Worm (Caenorhabditis elegans) whole organism, late embryonic: ENCODE results near the gene chil-12.
"Not testable (repeated sequence)": the region's sequence is repeated elsewhere in the genome, so short reads cannot be mapped to it uniquely, and the experiment has no call there.

Experiments used
- C08G9.2 ChIP-seq: sonication (generic microtip); optimal IDR thresholded peaks from 2 replicates; lab custom pipeline; 2016; ENCODE audit warnings: mild to moderate bottlenecking, missing genetic modification characterization, moderate library complexity, missing compliant biosample characterization
- C38D4.7 ChIP-seq: fragments of 200-800 bp; sonication (Bioruptor generic); optimal IDR thresholded peaks from 2 replicates; lab custom pipeline; 2018; ENCODE audit warnings: mild to moderate bottlenecking, missing genetic modification characterization, moderate library complexity, missing compliant biosample characterization
- F13H6.1 ChIP-seq: sonication (generic microtip); optimal IDR thresholded peaks from 2 replicates; lab custom pipeline; 2016; ENCODE audit warnings: missing genetic modification characterization, missing compliant biosample characterization
- Y22D7AL.16 ChIP-seq: sonication (generic microtip); optimal IDR thresholded peaks from 2 replicates; lab custom pipeline; 2016; ENCODE audit warnings: missing genetic modification characterization, missing compliant biosample characterization
- ahr-1 ChIP-seq: sonication (generic microtip); optimal IDR thresholded peaks from 2 replicates; lab custom pipeline; 2016; ENCODE audit warnings: missing genetic modification characterization, missing compliant biosample characterization
- ceh-19 ChIP-seq: fragments of 200-800 bp; sonication (Bioruptor generic); optimal IDR thresholded peaks from 2 replicates; lab custom pipeline; 2018; ENCODE audit warnings: mild to moderate bottlenecking, missing genetic modification characterization, missing compliant biosample characterization
- ceh-2 ChIP-seq: sonication (generic microtip); optimal IDR thresholded peaks from 2 replicates; lab custom pipeline; 2016; ENCODE audit warnings: missing genotype, missing genetic modification characterization, missing compliant biosample characterization
- ceh-22 ChIP-seq: sonication (generic microtip); optimal IDR thresholded peaks from 2 replicates; lab custom pipeline; 2017; ENCODE audit warnings: missing biosample characterization, missing genetic modification characterization
- ceh-45 ChIP-seq: fragments of 200-800 bp; sonication (Bioruptor generic); IDR thresholded peaks from 2 replicates; pipeline ENCODE4 v1.3.6; 2022; ENCODE audit warnings: missing genetic modification reagents, missing genetic modification characterization, missing compliant biosample characterization
- ceh-48 ChIP-seq: sonication (generic microtip); optimal IDR thresholded peaks from 2 replicates; lab custom pipeline; 2016; ENCODE audit warnings: missing genetic modification characterization, inconsistent platforms, missing compliant biosample characterization
- ceh-9 ChIP-seq: sonication (generic microtip); optimal IDR thresholded peaks from 2 replicates; lab custom pipeline; 2016; ENCODE audit warnings: mild to moderate bottlenecking, missing genetic modification characterization, inconsistent platforms, missing compliant biosample characterization
- dmd-4 ChIP-seq: sonication (generic microtip); optimal IDR thresholded peaks from 2 replicates; lab custom pipeline; 2016; ENCODE audit warnings: borderline replicate concordance, missing genetic modification characterization, missing compliant biosample characterization
- eyg-1 ChIP-seq: sonication (generic microtip); optimal IDR thresholded peaks from 2 replicates; lab custom pipeline; 2016; ENCODE audit warnings: missing genotype, missing genetic modification characterization, missing compliant biosample characterization
- fax-1 ChIP-seq: sonication (generic microtip); optimal IDR thresholded peaks from 2 replicates; lab custom pipeline; 2016; ENCODE audit warnings: missing genotype, missing genetic modification characterization, missing compliant biosample characterization
- fkh-10 ChIP-seq: fragments of 150-350 bp; optimal IDR thresholded peaks from 2 replicates; lab custom pipeline; 2014; ENCODE audit warnings: missing biosample characterization, missing genetic modification reagents, missing genetic modification characterization
- fkh-6 ChIP-seq: sonication (generic microtip); optimal IDR thresholded peaks from 2 replicates; lab custom pipeline; 2016; ENCODE audit warnings: missing genetic modification characterization, missing compliant biosample characterization
- hlh-13 ChIP-seq: fragments of 200-800 bp; sonication (Bioruptor generic); optimal IDR thresholded peaks from 2 replicates; lab custom pipeline; 2018; ENCODE audit warnings: mild to moderate bottlenecking, missing genetic modification characterization, missing compliant biosample characterization
- hlh-15 ChIP-seq: sonication (generic microtip); optimal IDR thresholded peaks from 2 replicates; lab custom pipeline; 2016; ENCODE audit warnings: missing genetic modification characterization, missing compliant biosample characterization
- hlh-30 ChIP-seq: sonication (generic microtip); optimal IDR thresholded peaks from 2 replicates; lab custom pipeline; 2017; ENCODE audit warnings: antibody characterized with exemption, missing genetic modification characterization, missing compliant biosample characterization; ENCODE audit not compliant: insufficient read depth
- lim-6 ChIP-seq: sonication (generic microtip); optimal IDR thresholded peaks from 2 replicates; lab custom pipeline; 2016; ENCODE audit warnings: missing genetic modification characterization, missing compliant biosample characterization
- madf-2 ChIP-seq: sonication (generic microtip); optimal IDR thresholded peaks from 2 replicates; lab custom pipeline; 2017; ENCODE audit warnings: missing genetic modification characterization, missing compliant biosample characterization
- mec-3 ChIP-seq: sonication (generic microtip); optimal IDR thresholded peaks from 2 replicates; lab custom pipeline; 2016; ENCODE audit warnings: borderline replicate concordance, missing genetic modification characterization, missing compliant biosample characterization
- nhr-11 ChIP-seq: fragments of 150-350 bp; optimal IDR thresholded peaks from 2 replicates; lab custom pipeline; 2014; ENCODE audit warnings: missing biosample characterization, missing genetic modification characterization
- nhr-232 ChIP-seq: sonication (generic microtip); optimal IDR thresholded peaks from 2 replicates; lab custom pipeline; 2016; ENCODE audit warnings: missing genetic modification characterization, missing compliant biosample characterization
- pha-4 ChIP-seq: fragments of 150-350 bp; optimal IDR thresholded peaks from 2 replicates; lab custom pipeline; 2018; ENCODE audit warnings: missing biosample characterization, missing genetic modification reagents, missing genetic modification characterization
- pqm-1 ChIP-seq: sonication (generic microtip); optimal IDR thresholded peaks from 2 replicates; lab custom pipeline; 2016; ENCODE audit warnings: missing genetic modification characterization, missing compliant biosample characterization
- sdc-2 ChIP-seq: sonication (generic microtip); optimal IDR thresholded peaks from 2 replicates; lab custom pipeline; 2016; ENCODE audit warnings: missing genotype, missing genetic modification characterization, missing compliant biosample characterization
- sox-4 ChIP-seq: sonication (generic microtip); optimal IDR thresholded peaks from 2 replicates; lab custom pipeline; 2017; ENCODE audit warnings: mild to moderate bottlenecking, missing genetic modification characterization, inconsistent platforms, missing compliant biosample characterization
- unc-55 ChIP-seq: sonication (generic microtip); optimal IDR thresholded peaks from 2 replicates; lab custom pipeline; 2017; ENCODE audit warnings: missing biosample characterization, missing genetic modification reagents, missing genetic modification characterization
- unc-86 ChIP-seq: sonication (generic microtip); optimal IDR thresholded peaks from 2 replicates; lab custom pipeline; 2016; ENCODE audit warnings: missing genetic modification characterization, missing compliant biosample characterization
- zip-5 ChIP-seq: sonication (generic microtip); optimal IDR thresholded peaks from 2 replicates; lab custom pipeline; 2016; ENCODE audit warnings: missing genetic modification characterization, missing compliant biosample characterization

chil-12 gene

DNA sequence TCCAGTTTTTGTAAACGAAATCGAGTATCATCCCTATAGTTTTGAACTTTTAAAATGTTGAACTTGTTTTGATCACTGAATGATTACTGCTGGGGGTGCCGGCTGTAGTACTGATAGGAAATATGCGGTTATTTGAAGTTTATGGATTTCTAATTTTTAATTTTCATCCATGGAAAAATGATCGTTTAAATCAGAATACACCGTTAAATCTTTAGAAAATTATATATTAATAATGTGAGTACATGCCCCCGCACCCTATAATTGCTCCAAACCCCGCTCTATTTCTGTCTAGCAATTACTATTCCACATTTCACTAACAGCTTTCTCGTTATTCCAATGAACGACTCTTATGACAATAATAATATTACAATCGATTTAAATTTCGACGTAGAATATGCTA is 41.6 kb upstream of the chil-12 start, which contains the start of gene Y75B12B.10:
Gene Y75B12B.10, plus strand, starts transcription at position 301 of the 400 bp plus-strand sequence.
- TF ChIP-seq lim-6 (tag; lab: Kevin White, UChicago) (no peak), unc-55 (GFP tag; lab: Kevin White, UChicago) (no peak), ceh-45 (no peak), ceh-9 (tag; lab: Kevin White, UChicago) (no peak), sdc-2 (no peak)

DNA sequence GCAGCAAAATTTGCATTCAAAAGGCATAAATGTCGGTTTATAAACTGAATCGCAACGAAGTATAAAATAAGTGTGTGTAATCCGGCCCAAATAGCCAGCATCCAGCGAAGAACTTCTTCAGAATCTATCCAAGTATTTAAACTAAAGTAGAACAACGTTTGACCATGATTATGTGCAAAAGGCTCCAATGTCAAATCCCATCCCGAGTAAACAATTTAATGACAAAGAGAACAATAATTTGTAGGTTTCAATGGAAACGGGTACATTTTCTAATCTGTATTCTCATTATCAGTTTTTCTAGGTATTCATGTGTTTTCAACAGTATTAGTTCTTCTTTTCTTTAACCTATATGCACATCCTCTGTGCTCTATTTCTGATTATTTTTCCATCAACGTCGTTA is 33.7 kb upstream of the chil-12 start, which contains the start of gene C41G6.12:
Gene C41G6.12, minus strand, starts transcription at position 101 of the 400 bp plus-strand sequence.
- not testable (repeated sequence) for TF ChIP-seq pha-4, Y22D7AL.16, F13H6.1 (tag; lab: Kevin White, UChicago)
- TF ChIP-seq, all 69 proteins: peak for 0; not testable (repeated sequence) for 69

DNA sequence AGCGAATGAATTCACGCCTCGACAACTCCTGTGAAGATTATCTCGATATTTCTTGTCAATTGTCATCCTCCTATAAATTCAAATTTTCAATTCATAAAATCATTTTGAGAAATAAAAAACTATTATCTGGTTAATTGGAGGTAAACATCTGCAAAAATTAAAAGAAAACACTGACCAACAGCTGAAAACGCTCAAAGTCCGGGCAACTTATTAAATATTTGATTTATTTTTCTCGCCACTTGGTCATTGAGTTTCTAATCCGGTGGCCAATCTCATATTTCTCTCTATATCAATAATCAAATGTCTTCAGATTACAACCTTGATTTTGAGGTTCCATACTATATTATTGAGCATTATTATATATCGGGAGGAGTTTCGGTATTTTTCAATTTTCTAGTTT is 29.5 kb upstream of the chil-12 start, which contains the start of gene sri-24:
Gene sri-24, plus strand, starts transcription at position 301 of the 400 bp plus-strand sequence.
- TF ChIP-seq eyg-1, ceh-48, sox-4: not testable (repeated sequence)

DNA sequence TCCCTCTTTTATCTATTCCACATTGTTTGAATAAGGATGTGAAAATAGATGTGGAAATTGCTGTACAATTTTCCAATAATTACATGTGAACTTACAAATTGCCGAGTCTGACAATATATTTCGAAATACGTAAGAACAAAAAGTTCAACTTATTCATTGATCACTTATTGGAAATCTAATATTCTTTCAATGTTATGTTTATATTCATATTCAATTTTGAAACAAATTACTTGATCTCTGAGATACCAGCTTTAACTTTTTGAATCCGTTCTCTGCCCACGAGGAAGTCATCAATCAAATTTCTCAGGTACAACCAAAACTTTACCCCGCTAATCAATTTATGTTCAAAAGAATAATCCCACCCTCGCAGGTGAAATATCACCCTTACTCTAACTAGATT is 26.2 kb upstream of the chil-12 start, which contains the start of gene sri-26:
Gene sri-26, plus strand, starts transcription at position 301 of the 400 bp plus-strand sequence.
- TF ChIP-seq hlh-15 (tag; lab: Kevin White, UChicago); fkh-6; mec-3 (tag; lab: Kevin White, UChicago): not testable (repeated sequence)

DNA sequence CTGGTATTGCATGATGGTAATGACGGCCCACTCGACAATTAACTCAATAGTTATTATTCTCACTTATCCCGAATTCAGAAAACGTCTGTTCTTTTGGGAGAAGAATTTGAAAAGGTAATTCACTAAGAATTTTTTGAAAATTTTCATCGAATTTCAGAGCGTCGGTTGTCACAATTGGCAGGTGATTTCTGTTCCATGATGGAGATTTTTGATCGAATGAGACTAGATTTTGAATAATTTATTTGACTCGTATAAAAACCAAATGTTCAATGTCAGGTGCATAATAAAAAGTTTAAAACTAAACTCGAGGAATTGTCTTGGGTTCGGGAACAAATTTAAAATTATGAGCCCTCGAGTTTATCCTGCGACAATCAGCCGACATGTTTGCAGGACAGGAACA is 24.7 kb upstream of the chil-12 start, which contains the start of gene sri-25:
Gene sri-25, plus strand, starts transcription at position 301 of the 400 bp plus-strand sequence.
- no peak for TF ChIP-seq dmd-4 (tag; lab: Kevin White, UChicago)
- no peak for TF ChIP-seq unc-55 (GFP tag; lab: Kevin White, UChicago)
- no peak for TF ChIP-seq nhr-232 (tag; lab: Kevin White, UChicago)
- TF ChIP-seq ahr-1 (tag; lab: Kevin White, UChicago): no peak
- TF ChIP-seq hlh-15 (tag; lab: Kevin White, UChicago): no peak
- TF ChIP-seq F13H6.1 (tag; lab: Kevin White, UChicago): no peak

DNA sequence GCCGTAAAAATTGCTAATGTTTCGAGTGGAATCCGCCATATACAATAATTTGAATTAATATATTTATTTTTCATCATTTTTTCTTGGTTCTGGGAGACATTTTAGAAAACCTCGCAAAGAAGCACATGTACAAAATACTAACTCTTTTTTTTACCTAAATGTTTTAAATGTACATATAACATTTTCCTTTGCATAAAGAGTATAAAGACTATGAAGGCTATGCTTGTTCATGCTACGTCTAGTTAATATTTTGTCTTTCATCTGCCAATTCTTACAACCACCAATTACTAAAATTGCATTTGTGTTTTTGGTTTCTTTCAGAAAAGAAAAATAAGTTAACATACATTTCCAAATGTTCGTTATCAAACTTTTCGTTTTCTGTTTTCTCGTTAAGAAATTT is 20.0 kb upstream of the chil-12 start, which contains the start of gene irld-25:
Gene irld-25, plus strand, starts transcription at position 301 of the 400 bp plus-strand sequence.
- TF ChIP-seq unc-86 (tag; lab: Kevin White, UChicago) (no peak), C38D4.7 (GFP tag; lab: Kevin White, UChicago) (no peak), ceh-22 (tag; lab: Kevin White, UChicago) (no peak), hlh-13 (GFP tag; lab: Kevin White, UChicago) (no peak), sox-4 (no peak), ceh-2 (no peak), ceh-19 (GFP tag; lab: Kevin White, UChicago) (no peak), lim-6 (tag; lab: Kevin White, UChicago) (no peak)

DNA sequence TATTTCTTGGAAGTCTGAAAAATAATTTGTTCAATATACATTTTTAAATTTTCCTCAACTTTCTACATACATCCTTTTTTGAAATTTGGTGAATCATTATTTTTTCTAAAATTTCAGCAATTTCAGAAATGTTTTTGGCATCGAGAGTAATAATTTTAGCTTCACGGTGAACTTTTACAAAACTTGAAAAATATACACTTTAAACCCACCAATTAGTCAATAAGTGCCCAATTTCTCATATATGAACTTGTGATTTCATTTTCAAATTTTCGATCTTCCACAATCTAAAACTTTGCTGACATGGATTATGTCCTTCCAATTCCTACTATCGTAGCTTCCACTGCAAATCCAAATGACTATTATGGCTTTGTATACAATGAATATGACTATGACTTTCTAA is 17.7 kb upstream of the chil-12 start, which contains the start of gene srw-24:
Gene srw-24, plus strand, starts transcription at position 301 of the 400 bp plus-strand sequence.
- TF ChIP-seq C08G9.2 (tag; lab: Kevin White, UChicago) (no peak), zip-5 (tag; lab: Kevin White, UChicago) (no peak), hlh-30 (tag; lab: Kevin White, UChicago) (no peak), madf-2 (no peak), fax-1 (no peak), fkh-6 (no peak), pqm-1 (no peak), fkh-10 (no peak), ceh-9 (tag; lab: Kevin White, UChicago) (no peak), nhr-11 (tag; lab: Kevin White, UChicago) (no peak)
